Worm (Caenorhabditis elegans) whole organism, early embryonic: ENCODE data around the gene calu-1.

Source experiments
- B0310.2 ChIP-seq: sonication (generic microtip); optimal IDR thresholded peaks from 2 replicates; lab custom pipeline; 2016; ENCODE audit warnings: mild to moderate bottlenecking, missing genetic modification characterization, missing compliant biosample characterization
- F13C5.2 ChIP-seq: sonication (generic microtip); optimal IDR thresholded peaks from 2 replicates; lab custom pipeline; 2017; ENCODE audit warnings: mild to moderate bottlenecking, missing genetic modification characterization, inconsistent platforms, missing compliant biosample characterization
- aly-1 ChIP-seq: sonication (generic microtip); optimal IDR thresholded peaks from 2 replicates; lab custom pipeline; 2016; ENCODE audit warnings: missing genetic modification characterization, missing compliant biosample characterization
- ama-1 ChIP-seq: fragments of 150-350 bp; optimal IDR thresholded peaks from 2 replicates; lab custom pipeline; 2014
- ceh-13 ChIP-seq: fragments of 200-800 bp; sonication (Bioruptor generic); optimal IDR thresholded peaks from 2 replicates; lab custom pipeline; 2018; ENCODE audit warnings: mild to moderate bottlenecking, missing genetic modification characterization, missing compliant biosample characterization
- ceh-36 ChIP-seq: sonication (generic microtip); optimal IDR thresholded peaks from 2 replicates; lab custom pipeline; 2016; ENCODE audit warnings: missing genetic modification characterization, inconsistent platforms, missing compliant biosample characterization
- ets-7 ChIP-seq: sonication (generic microtip); optimal IDR thresholded peaks from 2 replicates; lab custom pipeline; 2016; ENCODE audit warnings: missing genotype, missing genetic modification characterization, missing compliant biosample characterization
- flt-1 ChIP-seq: fragments of 200-800 bp; sonication (Bioruptor generic); IDR thresholded peaks from 2 replicates; pipeline ENCODE4 v1.3.6; 2022; ENCODE audit warnings: missing genetic modification characterization, missing compliant biosample characterization
- hmbx-1 ChIP-seq: sonication (generic microtip); optimal IDR thresholded peaks from 2 replicates; lab custom pipeline; 2016; ENCODE audit warnings: mild to moderate bottlenecking, missing genetic modification characterization, missing compliant biosample characterization
- hmg-4 ChIP-seq: fragments of 200-800 bp; sonication (Bioruptor generic); optimal IDR thresholded peaks from 2 replicates; lab custom pipeline; 2018; ENCODE audit warnings: mild to moderate bottlenecking, missing genetic modification characterization, missing compliant biosample characterization
- hnd-1 ChIP-seq: sonication (generic microtip); optimal IDR thresholded peaks from 2 replicates; lab custom pipeline; 2016; ENCODE audit warnings: missing genetic modification characterization, missing compliant biosample characterization
- pes-1 ChIP-seq: fragments of 200-800 bp; sonication (Bioruptor generic); IDR thresholded peaks from 2 replicates; pipeline ENCODE4 v1.3.6; 2022; ENCODE audit warnings: missing genetic modification reagents, missing genetic modification characterization, missing compliant biosample characterization
- scrt-1 ChIP-seq: fragments of 200-800 bp; sonication (Bioruptor generic); IDR thresholded peaks from 2 replicates; pipeline ENCODE4 v1.3.6; 2022; ENCODE audit warnings: missing genetic modification characterization, missing compliant biosample characterization
- sea-1 ChIP-seq: fragments of 200-800 bp; sonication (Bioruptor generic); conservative IDR thresholded peaks from 2 replicates; pipeline ENCODE4 v1.3.6; 2022; ENCODE audit warnings: missing genetic modification characterization, missing compliant biosample characterization
- tbx-11 ChIP-seq: fragments of 200-800 bp; sonication (Bioruptor generic); IDR thresholded peaks from 2 replicates; pipeline ENCODE4 v1.3.6; 2022; ENCODE audit warnings: missing genetic modification characterization, missing compliant biosample characterization
- tbx-37 ChIP-seq: fragments of 200-800 bp; sonication (Bioruptor generic); conservative IDR thresholded peaks from 2 replicates; pipeline ENCODE4 v1.3.6; 2022; ENCODE audit warnings: missing genetic modification reagents, missing genetic modification characterization, missing compliant biosample characterization
- tra-4 ChIP-seq: sonication (generic microtip); optimal IDR thresholded peaks from 2 replicates; lab custom pipeline; 2017; ENCODE audit warnings: missing genetic modification characterization, missing compliant biosample characterization

calu-1 gene

DNA sequence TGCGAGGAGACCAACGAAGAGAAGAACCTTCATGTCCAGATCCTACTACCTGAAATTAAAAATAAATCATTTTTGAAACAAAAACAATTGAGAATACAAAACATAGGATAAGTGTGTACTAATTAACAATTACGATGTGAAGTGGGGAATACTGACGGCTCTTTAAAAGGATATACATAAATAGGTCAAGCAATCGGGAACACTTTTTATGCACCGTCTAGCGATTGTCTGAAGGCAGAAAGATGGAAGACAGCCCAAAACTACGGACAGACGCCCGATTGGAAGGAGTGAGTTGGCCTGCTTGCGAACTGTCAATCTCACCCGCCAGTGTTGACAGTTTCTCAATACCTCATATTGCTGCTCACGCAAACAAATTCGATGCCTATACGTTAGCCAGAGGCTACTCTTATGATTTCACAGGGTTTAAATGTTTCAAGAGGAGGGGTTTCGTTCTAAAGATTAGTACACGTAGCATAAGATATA is at the start of gene calu-1:
Gene calu-1, minus strand, starts transcription at position 51 of the 483 bp plus-strand sequence.
- TF ChIP-seq B0310.2 (no peak), tbx-11 (no peak), hnd-1 (tag; lab: Kevin White, UChicago) (no peak), ama-1 (lab: Kevin White, UChicago) (no peak), aly-1 (no peak), ets-7 (tag; lab: Kevin White, UChicago) (no peak), flt-1 (GFP tag; lab: Robert Waterston, UW) (no peak), hmg-4 (no peak), scrt-1 (no peak), pes-1 (GFP tag; lab: Robert Waterston, UW) (no peak), tbx-37 (GFP tag; lab: Robert Waterston, UW) (no peak)

DNA sequence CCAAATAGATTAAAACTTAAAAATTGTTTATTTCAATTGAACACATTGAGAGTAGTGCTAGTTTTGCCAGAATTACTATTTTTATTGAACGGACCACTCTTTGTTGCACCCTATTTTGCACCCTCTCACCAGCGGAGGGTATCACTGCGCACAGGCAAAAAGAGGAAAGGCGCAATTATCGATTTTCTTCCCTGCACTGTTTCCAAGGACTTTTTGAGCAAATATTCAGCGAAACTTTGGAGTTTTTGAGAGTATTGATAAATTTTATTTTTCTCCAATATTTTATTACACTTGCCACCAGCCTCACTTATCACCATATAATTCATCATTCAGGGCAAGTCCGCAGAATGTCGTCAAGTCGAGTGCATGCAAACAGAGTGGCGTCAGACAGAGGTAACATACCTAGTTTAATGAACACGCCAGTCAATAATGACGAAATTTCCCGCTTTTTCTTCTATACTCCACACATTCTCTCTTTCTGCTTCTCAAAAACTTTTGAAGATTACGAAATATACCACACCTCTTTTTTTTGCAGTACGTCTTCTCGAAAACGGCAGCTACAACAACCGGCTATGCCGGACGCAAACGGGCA is 47.4 kb upstream of the calu-1 start:
- TF ChIP-seq ceh-13 (GFP tag; lab: Kevin White, UChicago) (no peak), hmg-4 (no peak), hmbx-1 (tag; lab: Kevin White, UChicago) (no peak), ama-1 (lab: Kevin White, UChicago) (no peak), tbx-37 (GFP tag; lab: Robert Waterston, UW) (no peak), tra-4 (tag; lab: Kevin White, UChicago) (no peak)

DNA sequence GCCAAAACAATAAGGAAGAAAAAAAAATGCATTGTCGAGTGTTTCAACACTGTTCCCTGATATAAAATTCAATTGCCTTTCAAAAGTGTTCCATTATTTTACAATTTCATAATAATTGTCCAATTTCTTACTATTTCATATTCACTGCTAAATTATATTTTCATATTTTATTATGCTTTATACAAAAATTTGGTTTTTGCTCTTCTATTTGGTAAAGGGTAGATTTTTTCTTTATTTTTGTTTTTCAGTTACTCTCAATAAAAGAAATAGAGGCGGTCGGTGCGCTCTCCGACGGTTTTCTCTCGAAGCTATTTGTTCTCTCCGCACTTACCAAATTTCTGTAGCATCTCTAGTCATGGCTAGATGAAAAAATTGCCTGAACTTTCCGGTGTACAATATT is 46.9 kb upstream of the calu-1 start, which contains the start of gene sek-3:
Gene sek-3, plus strand, starts transcription at position 301 of the 400 bp plus-strand sequence.
- no peak for TF ChIP-seq B0310.2
- no peak for TF ChIP-seq F13C5.2 (tag; lab: Kevin White, UChicago)
- TF ChIP-seq sea-1 (GFP tag; lab: Robert Waterston, UW), result no peak

DNA sequence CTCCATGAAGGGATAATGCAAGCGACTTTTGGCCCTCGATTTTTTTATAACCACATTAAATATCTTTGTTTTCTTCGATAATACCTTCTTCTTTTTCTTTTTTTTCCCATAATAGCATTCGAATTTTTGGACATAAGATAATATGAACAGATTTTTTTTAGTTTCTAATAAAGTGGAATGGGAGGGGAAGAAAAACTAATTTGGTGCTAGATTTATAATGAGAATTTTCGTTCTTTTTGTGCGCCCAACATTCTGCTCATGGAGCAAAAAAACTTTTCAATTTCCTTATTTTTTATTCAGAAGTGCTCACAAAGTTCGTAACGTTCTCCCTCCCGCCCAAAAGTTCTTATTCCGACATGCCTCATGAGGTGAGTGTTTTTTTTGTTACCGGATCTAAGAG is 45.1 kb upstream of the calu-1 start, which contains the start of gene ZC449.8:
Gene ZC449.8, plus strand, starts transcription at position 301 of the 400 bp plus-strand sequence.
- TF ChIP-seq ceh-13 (GFP tag; lab: Kevin White, UChicago) (no peak), hmg-4 (no peak), ets-7 (tag; lab: Kevin White, UChicago) (no peak), hmbx-1 (tag; lab: Kevin White, UChicago) (no peak), ceh-36 (tag; lab: Kevin White, UChicago) (no peak), aly-1 (no peak), tra-4 (tag; lab: Kevin White, UChicago) (no peak), sea-1 (GFP tag; lab: Robert Waterston, UW) (no peak), scrt-1 (no peak), tbx-37 (GFP tag; lab: Robert Waterston, UW) (no peak), ama-1 (lab: Kevin White, UChicago) (no peak), pes-1 (GFP tag; lab: Robert Waterston, UW) (no peak), hnd-1 (tag; lab: Kevin White, UChicago) (no peak), B0310.2 (no peak), F13C5.2 (tag; lab: Kevin White, UChicago) (no peak), tbx-11 (no peak), flt-1 (GFP tag; lab: Robert Waterston, UW) (no peak)

DNA sequence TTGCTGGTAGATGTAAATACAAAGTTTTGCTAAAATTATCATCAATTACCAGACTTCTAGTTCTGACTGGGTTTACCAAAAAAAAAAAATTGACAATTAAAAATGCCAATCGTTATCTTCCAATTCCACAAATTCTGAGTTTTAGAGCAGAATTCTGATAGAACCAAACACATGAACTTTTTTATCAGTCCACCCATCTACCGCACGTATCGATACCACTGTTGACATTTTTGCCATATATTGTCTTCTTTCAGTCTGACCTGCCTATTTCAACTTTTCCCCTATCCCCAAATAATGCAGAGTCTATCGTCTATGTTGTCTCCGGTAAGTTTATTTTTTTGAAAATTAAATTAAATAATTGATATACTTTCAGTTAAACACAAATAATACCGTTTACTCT is 43.1 kb upstream of the calu-1 start, which contains the start of gene ZC449.7:
Gene ZC449.7, plus strand, starts transcription at position 249 of the 400 bp plus-strand sequence.
- TF ChIP-seq tbx-11 (no peak), flt-1 (GFP tag; lab: Robert Waterston, UW) (no peak), F13C5.2 (tag; lab: Kevin White, UChicago) (no peak), ceh-13 (GFP tag; lab: Kevin White, UChicago) (no peak), tbx-37 (GFP tag; lab: Robert Waterston, UW) (no peak), pes-1 (GFP tag; lab: Robert Waterston, UW) (no peak), ets-7 (tag; lab: Kevin White, UChicago) (no peak), ceh-36 (tag; lab: Kevin White, UChicago) (no peak), hmg-4 (no peak), B0310.2 (no peak)

DNA sequence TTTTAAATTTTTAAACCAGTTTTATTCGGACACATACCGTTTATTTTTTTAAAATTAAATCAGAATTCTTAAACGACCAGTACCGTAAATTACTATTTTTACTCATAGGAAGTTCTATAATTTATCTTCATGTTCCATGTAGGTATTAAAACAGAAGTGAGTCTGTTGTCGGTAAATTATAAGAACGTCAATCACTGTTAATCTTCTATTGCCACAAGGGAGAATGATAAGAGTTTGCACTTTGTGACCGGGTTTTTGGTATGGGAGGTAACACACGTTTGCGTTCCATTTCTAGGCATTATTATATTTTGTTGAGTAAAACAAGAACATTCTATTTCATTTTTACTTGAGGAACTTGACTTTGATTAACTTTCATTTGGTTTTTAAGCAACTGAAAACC is 38.3 kb upstream of the calu-1 start, which contains the start of gene hsd-3:
Gene hsd-3, plus strand, starts transcription at position 301 of the 400 bp plus-strand sequence.
- TF ChIP-seq hnd-1 (tag; lab: Kevin White, UChicago) (no peak), tra-4 (tag; lab: Kevin White, UChicago) (no peak), tbx-37 (GFP tag; lab: Robert Waterston, UW) (no peak), hmg-4 (no peak)

DNA sequence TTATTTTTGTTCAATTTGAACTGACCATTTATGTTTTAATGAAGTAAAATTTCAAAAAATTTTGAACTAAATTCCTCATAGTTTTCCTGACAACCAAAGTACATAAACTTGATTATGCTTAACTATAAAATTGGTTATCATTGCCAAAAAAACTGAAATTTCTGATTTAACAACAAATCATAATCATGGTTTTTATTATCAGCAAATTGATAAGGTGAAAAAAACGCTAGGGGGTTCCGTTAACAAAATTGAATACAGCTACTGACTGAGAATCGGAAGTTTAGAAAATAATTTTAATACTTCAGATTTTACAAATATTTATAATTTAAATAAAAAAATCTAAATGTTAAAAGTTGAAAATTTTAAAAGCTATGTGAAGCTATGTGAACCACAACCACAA is 36.3 kb upstream of the calu-1 start:
- TF ChIP-seq tbx-37 (GFP tag; lab: Robert Waterston, UW), result no peak
- no peak for TF ChIP-seq F13C5.2 (tag; lab: Kevin White, UChicago)
- TF ChIP-seq hmbx-1 (tag; lab: Kevin White, UChicago), result no peak
- TF ChIP-seq scrt-1, result no peak
- no peak for TF ChIP-seq ceh-36 (tag; lab: Kevin White, UChicago)
- no peak for TF ChIP-seq ceh-13 (GFP tag; lab: Kevin White, UChicago)
- no peak for TF ChIP-seq hnd-1 (tag; lab: Kevin White, UChicago)
- TF ChIP-seq ets-7 (tag; lab: Kevin White, UChicago), result no peak
- no peak for TF ChIP-seq B0310.2
- TF ChIP-seq tbx-11, result no peak
- TF ChIP-seq sea-1 (GFP tag; lab: Robert Waterston, UW), result no peak
- no peak for TF ChIP-seq hmg-4
- TF ChIP-seq tra-4 (tag; lab: Kevin White, UChicago), result no peak
- no peak for TF ChIP-seq pes-1 (GFP tag; lab: Robert Waterston, UW)
- no peak for TF ChIP-seq ama-1 (lab: Kevin White, UChicago)
- TF ChIP-seq aly-1, result no peak
- no peak for TF ChIP-seq flt-1 (GFP tag; lab: Robert Waterston, UW)
